Worm (Caenorhabditis elegans): Measurements from ENCODE around the gene dsh-2.
A peak's percentile ranks its signal among the peaks of the same experiment; 100 is the strongest.

Gene dsh-2

DNA sequence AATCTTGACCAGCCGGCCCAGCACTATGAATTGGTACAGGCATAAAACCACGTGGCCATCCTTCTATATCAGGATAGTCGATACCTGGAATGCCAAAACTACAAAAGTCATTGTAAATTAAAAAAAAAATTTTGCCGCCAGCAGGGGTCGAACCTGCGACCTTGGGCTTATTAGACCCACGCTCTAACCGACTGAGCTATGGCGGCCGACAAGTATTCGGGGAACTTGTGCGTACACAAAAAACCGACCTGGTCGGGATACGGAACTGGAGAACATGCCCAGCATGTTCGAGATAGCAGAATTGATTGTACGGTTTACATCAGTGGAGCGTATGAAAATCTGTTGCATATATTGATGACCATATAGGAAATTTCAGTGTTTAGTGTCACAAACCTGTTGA lies 23.7 kb downstream of the dsh-2 start (continued):
- peak; percentile 89 for TF ChIP-seq elt-2 (tag; optimal IDR thresholded peaks at IDR 0.05)
- TF ChIP-seq ceh-82 (tag; optimal IDR thresholded peaks at IDR 0.05): peak in 2 of 3 experiments; percentile 11
- TF ChIP-seq dsc-1 (tag; optimal IDR thresholded peaks at IDR 0.05): peak; percentile 52
- TF ChIP-seq nhr-90 (tag; optimal IDR thresholded peaks at IDR 0.05; ENCODE audit: poor library complexity): peak; percentile 74
- no peak for TF ChIP-seq hlh-4 (tag; optimal IDR thresholded peaks at IDR 0.05)
- TF ChIP-seq nhr-84 (tag; optimal IDR thresholded peaks at IDR 0.05): no peak
- TF ChIP-seq swsn-7 (tag; optimal IDR thresholded peaks at IDR 0.05): peak; percentile 59
- no peak for TF ChIP-seq irx-1 (tag; optimal IDR thresholded peaks at IDR 0.05)
- peak; percentile 62 for TF ChIP-seq lin-13 (GFP tag; optimal IDR thresholded peaks at IDR 0.05)
- no peak for TF ChIP-seq unc-86 (tag; optimal IDR thresholded peaks at IDR 0.05)
- TF ChIP-seq efl-3 (GFP tag; optimal IDR thresholded peaks at IDR 0.05): no peak
- no peak for TF ChIP-seq egl-13 (tag; optimal IDR thresholded peaks at IDR 0.05)
- peak; percentile 76 for TF ChIP-seq nhr-19 (GFP tag; conservative IDR thresholded peaks at IDR 0.05)
- no peak for TF ChIP-seq hlh-17 (GFP tag; optimal IDR thresholded peaks at IDR 0.05; ENCODE audit: borderline replicate concordance)
- TF ChIP-seq fos-1 (tag; optimal IDR thresholded peaks at IDR 0.05): peak; percentile 29
- TF ChIP-seq dpl-1 (GFP tag; optimal IDR thresholded peaks at IDR 0.05): peak; percentile 31 to 47 (median 44)
- peak in 1 of 6 experiments; percentile 59 for TF ChIP-seq elt-3 (tag; optimal IDR thresholded peaks at IDR 0.05)
- no peak for TF ChIP-seq pqm-1 (tag; optimal IDR thresholded peaks at IDR 0.05)
- TF ChIP-seq jun-1 (tag; optimal IDR thresholded peaks at IDR 0.05): no peak
- TF ChIP-seq rnt-1 (tag; optimal IDR thresholded peaks at IDR 0.05): peak; percentile 85
- no peak for TF ChIP-seq ceh-63 (GFP tag; optimal IDR thresholded peaks at IDR 0.05)
- TF ChIP-seq C16A3.4 (tag; optimal IDR thresholded peaks at IDR 0.05): peak; percentile 44
- no peak for TF ChIP-seq vab-15 (tag; optimal IDR thresholded peaks at IDR 0.05)
- no peak for TF ChIP-seq C04F5.9 (tag; optimal IDR thresholded peaks at IDR 0.05)
- TF ChIP-seq blmp-1 (tag; optimal IDR thresholded peaks at IDR 0.05): no peak
- no peak for TF ChIP-seq pag-3 (tag; optimal IDR thresholded peaks at IDR 0.05; ENCODE audit: borderline replicate concordance, insufficient read depth)
- peak; percentile 54 for TF ChIP-seq tbx-2 (tag; optimal IDR thresholded peaks at IDR 0.05)
- TF ChIP-seq aly-2 (tag; optimal IDR thresholded peaks at IDR 0.05): no peak
- no peak for TF ChIP-seq nhr-76 (tag; optimal IDR thresholded peaks at IDR 0.05)
- peak; percentile 26 for TF ChIP-seq F16B12.6 (tag; optimal IDR thresholded peaks at IDR 0.05)
- TF ChIP-seq zag-1 (tag; optimal IDR thresholded peaks at IDR 0.05): no peak
- TF ChIP-seq unc-98 (GFP tag; IDR thresholded peaks at IDR 0.05): no peak
- peak; percentile 70 for TF ChIP-seq nhr-47 (tag; optimal IDR thresholded peaks at IDR 0.05)
- peak; percentile 23 for TF ChIP-seq nhr-77 (tag; optimal IDR thresholded peaks at IDR 0.05)
- no peak for TF ChIP-seq alr-1 (tag; optimal IDR thresholded peaks at IDR 0.05; ENCODE audit: borderline replicate concordance)
- no peak for TF ChIP-seq egl-27 (tag; optimal IDR thresholded peaks at IDR 0.05)
- no peak for TF ChIP-seq ceh-88 (GFP tag; IDR thresholded peaks at IDR 0.05)
- no peak for TF ChIP-seq unc-30 (tag; optimal IDR thresholded peaks at IDR 0.05)
- TF ChIP-seq sup-37 (GFP tag; optimal IDR thresholded peaks at IDR 0.05): no peak
- TF ChIP-seq nhr-237 (tag; optimal IDR thresholded peaks at IDR 0.05): no peak
- no peak for TF ChIP-seq ets-5 (GFP tag; IDR thresholded peaks at IDR 0.05)

- TF ChIP-seq nhr-85 (tag) (peak; percentile 47), nhr-77 (tag; optimal IDR thresholded peaks at IDR 0.05) (peak; percentile 7), efl-1 (optimal IDR thresholded peaks at IDR 0.05) (no peak), efl-1 (GFP tag; optimal IDR thresholded peaks at IDR 0.05 in 1 of 2) (peak in 1 of 2 experiments; percentile 92), fkh-8 (tag; optimal IDR thresholded peaks at IDR 0.05) (no peak), lsy-2 (tag; optimal IDR thresholded peaks at IDR 0.05) (peak in 1 of 2 experiments; percentile 2), dsc-1 (tag; optimal IDR thresholded peaks at IDR 0.05) (peak; percentile 0)
Measured at ce11 chrII:5056254-5056653, 24.7 kb downstream of the dsh-2 start.
